Fruit fly (Drosophila melanogaster): ENCODE results near the gene CatB.

The CatB gene

dm6 chr2L:8740757-8741278, 35.4 kb downstream of the CatB start:
- TF ChIP-seq Clk (GFP tag; optimal IDR thresholded peaks at IDR 0.05): no peak
- TF ChIP-seq pad (GFP tag; optimal IDR thresholded peaks at IDR 0.05): no peak
- TF ChIP-seq ovo (GFP tag; optimal IDR thresholded peaks at IDR 0.05): peak; percentile 8
- TF ChIP-seq CG5204 (GFP tag; optimal IDR thresholded peaks at IDR 0.05): no peak

dm6 chr2L:8743082-8743481, 37.7 kb downstream of the CatB start:
- TF ChIP-seq CG11617 (GFP tag; optimal IDR thresholded peaks at IDR 0.05) (no peak), Clk (GFP tag; optimal IDR thresholded peaks at IDR 0.05) (no peak), ovo (GFP tag; optimal IDR thresholded peaks at IDR 0.05) (no peak), CG7101 (tag; optimal IDR thresholded peaks at IDR 0.05) (no peak), pad (GFP tag; optimal IDR thresholded peaks at IDR 0.05) (no peak), CG5204 (GFP tag; optimal IDR thresholded peaks at IDR 0.05) (no peak), Hr96 (GFP tag; optimal IDR thresholded peaks at IDR 0.05) (no peak), Crg-1 (GFP tag; optimal IDR thresholded peaks at IDR 0.05) (no peak), bab1 (GFP tag; optimal IDR thresholded peaks at IDR 0.05) (no peak), toe (GFP tag; optimal IDR thresholded peaks at IDR 0.05) (no peak), cnc (optimal IDR thresholded peaks at IDR 0.05) (no peak), cic (GFP tag; optimal IDR thresholded peaks at IDR 0.05) (no peak), tj (GFP tag; optimal IDR thresholded peaks at IDR 0.05) (no peak), CG14711 (tag; optimal IDR thresholded peaks at IDR 0.05) (no peak), Mnt (GFP tag; optimal IDR thresholded peaks at IDR 0.05) (no peak), CG12768 (GFP tag; optimal IDR thresholded peaks at IDR 0.05) (no peak), CG1620 (GFP tag; optimal IDR thresholded peaks at IDR 0.05) (no peak)

- TF ChIP-seq CG5204 (GFP tag; optimal IDR thresholded peaks at IDR 0.05) (no peak), CG12768 (GFP tag; optimal IDR thresholded peaks at IDR 0.05) (no peak), toe (GFP tag; optimal IDR thresholded peaks at IDR 0.05) (no peak), Clk (GFP tag; optimal IDR thresholded peaks at IDR 0.05) (no peak), CG1620 (GFP tag; optimal IDR thresholded peaks at IDR 0.05) (no peak), Hr96 (GFP tag; optimal IDR thresholded peaks at IDR 0.05) (no peak), CG7101 (tag; optimal IDR thresholded peaks at IDR 0.05) (no peak), CG11617 (GFP tag; optimal IDR thresholded peaks at IDR 0.05) (no peak), Mnt (GFP tag; optimal IDR thresholded peaks at IDR 0.05) (no peak), cic (GFP tag; optimal IDR thresholded peaks at IDR 0.05) (no peak), pad (GFP tag; optimal IDR thresholded peaks at IDR 0.05) (no peak), tj (GFP tag; optimal IDR thresholded peaks at IDR 0.05) (no peak), ovo (GFP tag; optimal IDR thresholded peaks at IDR 0.05) (no peak)
Measured at dm6 chr2L:8746350-8746759, 41.0 kb downstream of the CatB start.

dm6 chr2L:8747480-8747879, 42.1 kb downstream of the CatB start:
- TF ChIP-seq CG1620 (GFP tag; optimal IDR thresholded peaks at IDR 0.05): no peak
- no peak for TF ChIP-seq cic (GFP tag; optimal IDR thresholded peaks at IDR 0.05)
- no peak for TF ChIP-seq CG7045 (GFP tag; optimal IDR thresholded peaks at IDR 0.05)
- TF ChIP-seq toe (GFP tag; optimal IDR thresholded peaks at IDR 0.05): no peak
- TF ChIP-seq Mnt (GFP tag; optimal IDR thresholded peaks at IDR 0.05): no peak
- no peak for TF ChIP-seq bab1 (GFP tag; optimal IDR thresholded peaks at IDR 0.05)
- no peak for TF ChIP-seq pad (GFP tag; optimal IDR thresholded peaks at IDR 0.05)
- TF ChIP-seq CG11617 (GFP tag; optimal IDR thresholded peaks at IDR 0.05): no peak
- TF ChIP-seq cnc (optimal IDR thresholded peaks at IDR 0.05): no peak
- no peak for TF ChIP-seq ovo (GFP tag; optimal IDR thresholded peaks at IDR 0.05)
- no peak for TF ChIP-seq tj (GFP tag; optimal IDR thresholded peaks at IDR 0.05)
- no peak for TF ChIP-seq Crg-1 (GFP tag; optimal IDR thresholded peaks at IDR 0.05)
- no peak for TF ChIP-seq Hr96 (GFP tag; optimal IDR thresholded peaks at IDR 0.05)
- no peak for TF ChIP-seq kay (GFP tag; ENCODE audit: borderline replicate concordance)
- TF ChIP-seq CG5204 (GFP tag; optimal IDR thresholded peaks at IDR 0.05): no peak
- TF ChIP-seq Clk (GFP tag; optimal IDR thresholded peaks at IDR 0.05): no peak
- TF ChIP-seq CG33017 (tag; optimal IDR thresholded peaks at IDR 0.05): no peak
- TF ChIP-seq CG12768 (GFP tag; optimal IDR thresholded peaks at IDR 0.05): no peak
- TF ChIP-seq CG7101 (tag; optimal IDR thresholded peaks at IDR 0.05): no peak

- TF ChIP-seq CG12768 (GFP tag; optimal IDR thresholded peaks at IDR 0.05) (no peak), CG1620 (GFP tag; optimal IDR thresholded peaks at IDR 0.05) (no peak), cic (GFP tag; optimal IDR thresholded peaks at IDR 0.05) (no peak), CG11617 (GFP tag; optimal IDR thresholded peaks at IDR 0.05) (no peak), CG7045 (GFP tag; optimal IDR thresholded peaks at IDR 0.05) (no peak), ovo (GFP tag; optimal IDR thresholded peaks at IDR 0.05) (no peak), Clk (GFP tag; optimal IDR thresholded peaks at IDR 0.05) (no peak), CG5204 (GFP tag; optimal IDR thresholded peaks at IDR 0.05) (no peak), tj (GFP tag; optimal IDR thresholded peaks at IDR 0.05) (no peak), cnc (optimal IDR thresholded peaks at IDR 0.05) (no peak), CG7101 (tag; optimal IDR thresholded peaks at IDR 0.05) (no peak), Mnt (GFP tag; optimal IDR thresholded peaks at IDR 0.05) (no peak), bab1 (GFP tag; optimal IDR thresholded peaks at IDR 0.05) (no peak), toe (GFP tag; optimal IDR thresholded peaks at IDR 0.05) (no peak)
Measured at dm6 chr2L:8752022-8752421, 46.6 kb downstream of the CatB start, which contains the start of the genes CG45307 and CG12438. TSS of gene CG45307 (minus strand) at chr2L:8752122. TSS of gene CG12438 (plus strand) at chr2L:8752285.
